Worm (Caenorhabditis elegans) whole organism, L1 larva: Measurements from ENCODE around the gene bath-7.
"Not testable (repeated sequence)": the region's sequence is repeated elsewhere in the genome, so short reads cannot be mapped to it uniquely, and the experiment has no call there.

Experiments used
- C04F5.9 ChIP-seq: sonication (generic microtip); optimal IDR thresholded peaks from 2 replicates; lab custom pipeline; 2016; ENCODE audit warnings: missing genetic modification characterization, missing compliant biosample characterization
- C34B4.2 ChIP-seq: sonication (generic microtip); optimal IDR thresholded peaks from 2 replicates; lab custom pipeline; 2017; ENCODE audit warnings: mild to moderate bottlenecking, missing genetic modification characterization, missing compliant biosample characterization
- aha-1 ChIP-seq: fragments of 150-350 bp; optimal IDR thresholded peaks from 2 replicates; lab custom pipeline; 2014; ENCODE audit warnings: missing biosample characterization, missing genetic modification characterization
- aly-2 ChIP-seq: fragments of 150-350 bp; optimal IDR thresholded peaks from 2 replicates; lab custom pipeline; 2014; ENCODE audit warnings: missing biosample characterization, missing genetic modification characterization
- ama-1 ChIP-seq: fragments of 150-350 bp; optimal IDR thresholded peaks from 2 replicates; lab custom pipeline; 2014
- ceh-8 ChIP-seq: fragments of 200-800 bp; sonication (Bioruptor generic); optimal IDR thresholded peaks from 2 replicates; lab custom pipeline; 2018; ENCODE audit warnings: mild to moderate bottlenecking, missing genetic modification characterization, moderate library complexity, missing compliant biosample characterization
- ceh-88 ChIP-seq: fragments of 200-800 bp; sonication (Bioruptor generic); IDR thresholded peaks from 2 replicates; pipeline ENCODE4 v1.3.6; 2022; ENCODE audit warnings: missing genetic modification characterization, missing compliant biosample characterization
- efl-1 ChIP-seq, 4 experiments: fragments of 150-350 bp; optimal IDR thresholded peaks in 3 of 4; peaks in 1 of 4; 1 replicate in 1 of 4; 2 replicates in 3 of 4; lab custom pipeline; 2014; ENCODE audit warnings: missing biosample characterization in 2 of 4, missing genetic modification characterization in 2 of 4, missing genetic modification reagents in 2 of 4
- elt-2 ChIP-seq: sonication (generic microtip); optimal IDR thresholded peaks from 2 replicates; lab custom pipeline; 2016; ENCODE audit warnings: missing genetic modification characterization, mild to moderate bottlenecking, inconsistent platforms, missing compliant biosample characterization, missing genetic modification reagents
- elt-3 ChIP-seq, 6 experiments: fragments of 150-350 bp in 1 of 6; sonication (generic microtip); optimal IDR thresholded peaks; 2 replicates each; lab custom pipeline; 2017 to 2018; ENCODE audit warnings: missing biosample characterization in 6 of 6, missing genetic modification characterization in 6 of 6, inconsistent platforms in 1 of 6
- ets-5 ChIP-seq: fragments of 200-800 bp; sonication (Bioruptor generic); IDR thresholded peaks from 2 replicates; pipeline ENCODE4 v1.3.6; 2022; ENCODE audit warnings: missing genetic modification characterization, missing compliant biosample characterization
- fkh-10 ChIP-seq: sonication (generic microtip); optimal IDR thresholded peaks from 2 replicates; lab custom pipeline; 2017; ENCODE audit warnings: missing biosample characterization, missing genetic modification reagents, missing genetic modification characterization
- fkh-4 ChIP-seq: sonication (generic microtip); optimal IDR thresholded peaks from 2 replicates; lab custom pipeline; 2016; ENCODE audit warnings: missing compliant biosample characterization, missing genetic modification characterization, borderline replicate concordance
- fkh-8 ChIP-seq: sonication (generic microtip); optimal IDR thresholded peaks from 2 replicates; lab custom pipeline; 2016; ENCODE audit warnings: mild to moderate bottlenecking, missing genetic modification characterization, missing compliant biosample characterization
- hlh-17 ChIP-seq: fragments of 200-800 bp; sonication (Bioruptor generic); optimal IDR thresholded peaks from 2 replicates; lab custom pipeline; 2018; ENCODE audit warnings: missing genetic modification characterization, mild to moderate bottlenecking, missing compliant biosample characterization, moderate library complexity, borderline replicate concordance
- hpl-2 ChIP-seq: fragments of 150-350 bp; optimal IDR thresholded peaks from 2 replicates; lab custom pipeline; 2014; ENCODE audit warnings: missing biosample characterization, missing genetic modification reagents, missing genetic modification characterization
- isw-1 ChIP-seq: fragments of 200-800 bp; sonication (Bioruptor generic); IDR thresholded peaks from 2 replicates; pipeline ENCODE4 v1.3.6; 2022; ENCODE audit warnings: missing genetic modification characterization, missing compliant biosample characterization
- jun-1 ChIP-seq: fragments of 150-350 bp; optimal IDR thresholded peaks from 2 replicates; lab custom pipeline; 2014; ENCODE audit warnings: missing biosample characterization, missing genetic modification reagents, missing genetic modification characterization
- lin-14 ChIP-seq: fragments of 200-800 bp; sonication (Bioruptor generic); optimal IDR thresholded peaks from 2 replicates; lab custom pipeline; 2018; ENCODE audit warnings: mild to moderate bottlenecking, missing genetic modification characterization, moderate library complexity, missing compliant biosample characterization
- lin-15B ChIP-seq: fragments of 150-350 bp; sonication (generic microtip); optimal IDR thresholded peaks from 3 replicates; lab custom pipeline; 2014; ENCODE audit warnings: missing biosample characterization, missing genetic modification characterization
- lin-35 ChIP-seq, 2 experiments: fragments of 150-350 bp; optimal IDR thresholded peaks; 2 replicates each; lab custom pipeline; 2014; ENCODE audit warnings: missing biosample characterization in 2 of 2, missing genetic modification characterization in 2 of 2, missing genetic modification reagents in 2 of 2
- lir-3 ChIP-seq: sonication (generic microtip); optimal IDR thresholded peaks from 2 replicates; lab custom pipeline; 2016; ENCODE audit warnings: mild to moderate bottlenecking, missing genetic modification characterization, moderate library complexity, missing compliant biosample characterization; ENCODE audit not compliant: poor library complexity
- lsy-2 ChIP-seq, 2 experiments: fragments of 150-350 bp; optimal IDR thresholded peaks; 2 replicates each; lab custom pipeline; 2014; ENCODE audit warnings: missing biosample characterization in 2 of 2, missing genetic modification characterization in 2 of 2
- mab-9 ChIP-seq: fragments of 200-800 bp; sonication (Bioruptor generic); IDR thresholded peaks from 2 replicates; pipeline ENCODE4 v1.3.6; 2022; ENCODE audit warnings: missing genetic modification reagents, missing genetic modification characterization, missing compliant biosample characterization
- nhr-237 ChIP-seq: fragments of 150-350 bp; optimal IDR thresholded peaks from 2 replicates; lab custom pipeline; 2014; ENCODE audit warnings: missing biosample characterization, missing genetic modification characterization
- nhr-47 ChIP-seq: sonication (generic microtip); optimal IDR thresholded peaks from 2 replicates; lab custom pipeline; 2016; ENCODE audit warnings: mild to moderate bottlenecking, missing genetic modification characterization, moderate library complexity, missing compliant biosample characterization
- pqm-1 ChIP-seq: sonication (generic microtip); optimal IDR thresholded peaks from 3 replicates; lab custom pipeline; 2017; ENCODE audit warnings: missing biosample characterization, missing genetic modification characterization
- sptf-1 ChIP-seq: fragments of 150-350 bp; optimal IDR thresholded peaks from 2 replicates; lab custom pipeline; 2014; ENCODE audit warnings: missing biosample characterization, missing genetic modification characterization
- tlp-1 ChIP-seq: fragments of 150-350 bp; optimal IDR thresholded peaks from 2 replicates; lab custom pipeline; 2014; ENCODE audit warnings: missing biosample characterization, missing genetic modification characterization
- unc-130 ChIP-seq: fragments of 150-350 bp; optimal IDR thresholded peaks from 2 replicates; lab custom pipeline; 2017; ENCODE audit warnings: missing biosample characterization, missing genetic modification characterization, inconsistent platforms
- unc-98 ChIP-seq: fragments of 200-800 bp; sonication (Bioruptor generic); IDR thresholded peaks from 2 replicates; pipeline ENCODE4 v1.3.6; 2022; ENCODE audit warnings: missing genetic modification characterization, missing compliant biosample characterization
- zag-1 ChIP-seq: fragments of 150-350 bp; optimal IDR thresholded peaks from 2 replicates; lab custom pipeline; 2014; ENCODE audit warnings: missing biosample characterization, missing genetic modification characterization
- zip-4 ChIP-seq: fragments of 200-800 bp; sonication (Bioruptor generic); optimal IDR thresholded peaks from 2 replicates; lab custom pipeline; 2018; ENCODE audit warnings: mild to moderate bottlenecking, missing genetic modification characterization, moderate library complexity, missing compliant biosample characterization
- ztf-11 ChIP-seq, 2 experiments: sonication (generic microtip); optimal IDR thresholded peaks; 2 replicates each; lab custom pipeline; 2016 to 2017; ENCODE audit warnings: missing genetic modification characterization in 2 of 2, missing biosample characterization in 1 of 2, missing compliant biosample characterization in 1 of 2
- ztf-4 ChIP-seq: fragments of 150-350 bp; optimal IDR thresholded peaks from 2 replicates; lab custom pipeline; 2014; ENCODE audit warnings: missing biosample characterization, missing genetic modification characterization

Gene bath-7

ce11 chrII:1921018-1921417 is at the start of gene bath-7:
Gene bath-7, minus strand, starts transcription at chrII:1921118.
- TF ChIP-seq zag-1 (tag; lab: Kevin White, UChicago), result no peak
- TF ChIP-seq fkh-4 (tag; lab: Kevin White, UChicago), result no peak
- no peak for TF ChIP-seq isw-1
- TF ChIP-seq lir-3 (tag; lab: Kevin White, UChicago), result no peak
- TF ChIP-seq efl-1 (optimal IDR thresholded peaks at IDR 0.05; lab: Kevin White, UChicago), result no peak
- peak in 1 of 2 experiments; percentile 62 for TF ChIP-seq efl-1 (GFP tag; optimal IDR thresholded peaks at IDR 0.05 in 1 of 2; lab: Kevin White, UChicago)
- no peak for TF ChIP-seq lin-35 (GFP tag; optimal IDR thresholded peaks at IDR 0.05; lab: Kevin White, UChicago)

ce11 chrII:1955568-1955967 is 34.6 kb upstream of the bath-7 start, which contains the start of gene math-49:
Gene math-49, minus strand, starts transcription at chrII:1955668.
- TF ChIP-seq ztf-11 (tag; optimal IDR thresholded peaks at IDR 0.05; lab: Kevin White, UChicago); ztf-4 (tag; lab: Kevin White, UChicago); lsy-2 (tag; optimal IDR thresholded peaks at IDR 0.05; lab: Kevin White, UChicago): not testable (repeated sequence)

ce11 chrII:1949119-1949518 is 28.2 kb upstream of the bath-7 start:
- TF ChIP-seq lir-3 (tag; lab: Kevin White, UChicago), result no peak
- TF ChIP-seq tlp-1 (tag; lab: Kevin White, UChicago), result peak; percentile 56
- no peak for TF ChIP-seq sptf-1 (tag; lab: Kevin White, UChicago)
- no peak for TF ChIP-seq lin-15B (tag; lab: Kevin White, UChicago)
- no peak for TF ChIP-seq efl-1 (optimal IDR thresholded peaks at IDR 0.05; lab: Kevin White, UChicago)
- no peak for TF ChIP-seq efl-1 (GFP tag; optimal IDR thresholded peaks at IDR 0.05 in 1 of 2; lab: Kevin White, UChicago)
- peak; percentile 56 for TF ChIP-seq pqm-1 (tag; lab: Kevin White, UChicago)
- peak; percentile 98 for TF ChIP-seq elt-2 (tag; lab: Kevin White, UChicago)
- peak; percentile 64 for TF ChIP-seq jun-1 (tag; lab: Kevin White, UChicago)
- peak; percentile 43 for TF ChIP-seq lin-14 (GFP tag; lab: Kevin White, UChicago)
- TF ChIP-seq elt-3 (tag; optimal IDR thresholded peaks at IDR 0.05; lab: Kevin White, UChicago), result peak in 1 of 6 experiments; percentile 42

- not testable (repeated sequence) for TF ChIP-seq unc-130 (tag; lab: Kevin White, UChicago); ceh-88 (GFP tag; lab: Robert Waterston, UW); C34B4.2
Measured at ce11 chrII:1948393-1948792, 27.5 kb upstream of the bath-7 start, which contains the start of gene ZK250.2. Gene ZK250.2, plus strand, starts transcription at chrII:1948693.

ce11 chrII:1946427-1946826 is 25.5 kb upstream of the bath-7 start, which contains the start of gene math-48:
Gene math-48, minus strand, starts transcription at chrII:1946527.
- TF ChIP-seq C04F5.9 (tag; lab: Kevin White, UChicago) (no peak), unc-98 (no peak), ama-1 (lab: Kevin White, UChicago) (no peak), hlh-17 (GFP tag; lab: Kevin White, UChicago) (no peak), mab-9 (GFP tag; lab: Robert Waterston, UW) (no peak), aly-2 (no peak), aha-1 (tag; lab: Kevin White, UChicago) (no peak), pqm-1 (tag; lab: Kevin White, UChicago) (no peak), hpl-2 (GFP tag; lab: Kevin White, UChicago) (no peak), zag-1 (tag; lab: Kevin White, UChicago) (no peak), isw-1 (no peak), lin-35 (GFP tag; optimal IDR thresholded peaks at IDR 0.05; lab: Kevin White, UChicago) (no peak), zip-4 (no peak), ets-5 (GFP tag; lab: Robert Waterston, UW) (no peak), nhr-237 (no peak), nhr-47 (tag; lab: Kevin White, UChicago) (no peak), fkh-8 (tag; lab: Kevin White, UChicago) (no peak), ceh-8 (GFP tag; lab: Kevin White, UChicago) (no peak), ztf-4 (tag; lab: Kevin White, UChicago) (no peak), fkh-10 (GFP tag; lab: Kevin White, UChicago) (no peak)
